Fruit fly (Drosophila melanogaster): ENCODE data around the gene CG10681.

The CG10681 gene

dm6 chr3L:12529431-12530007 lies 28.2 kb downstream of the CG10681 start (continued):
- TF ChIP-seq CG17361 (GFP tag; IDR thresholded peaks at IDR 0.05): peak; percentile 10; the same call in 2 of the 3 replicates
- TF ChIP-seq tin (GFP tag; optimal IDR thresholded peaks at IDR 0.05): peak; percentile 50
- no peak for TF ChIP-seq gt (GFP tag; IDR thresholded peaks at IDR 0.05)
- peak; percentile 0 for TF ChIP-seq pum (GFP tag; optimal IDR thresholded peaks at IDR 0.05)
- TF ChIP-seq cwo (GFP tag; optimal IDR thresholded peaks at IDR 0.05): no peak
- peak; percentile 12 for TF ChIP-seq twi (tag; optimal IDR thresholded peaks at IDR 0.05)
- peak; percentile 60 for TF ChIP-seq CG4424 (GFP tag; optimal IDR thresholded peaks at IDR 0.05)
- no peak for TF ChIP-seq Dp (GFP tag; optimal IDR thresholded peaks at IDR 0.05)
- peak; percentile 70 for TF ChIP-seq lbe (GFP tag; optimal IDR thresholded peaks at IDR 0.05)
- no peak for TF ChIP-seq CG12299 (tag; optimal IDR thresholded peaks at IDR 0.05)
- TF ChIP-seq GATAe (GFP tag; conservative IDR thresholded peaks at IDR 0.05): no peak; the same call in 1 of the 2 replicates
- TF ChIP-seq CG8359 (GFP tag; optimal IDR thresholded peaks at IDR 0.05; ENCODE audit: borderline replicate concordance): peak; percentile 30
- peak; percentile 46 for TF ChIP-seq esg (GFP tag; conservative IDR thresholded peaks at IDR 0.05)
- no peak for TF ChIP-seq CG4854 (GFP tag; optimal IDR thresholded peaks at IDR 0.05)
- TF ChIP-seq Mad (GFP tag; optimal IDR thresholded peaks at IDR 0.05): peak; percentile 1
- TF ChIP-seq org-1 (GFP tag; optimal IDR thresholded peaks at IDR 0.05): peak; percentile 13
- no peak for TF ChIP-seq CG11398 (GFP tag; optimal IDR thresholded peaks at IDR 0.05)
- TF ChIP-seq HLHmδ (GFP tag; optimal IDR thresholded peaks at IDR 0.05): no peak
- peak; percentile 10 for TF ChIP-seq HHEX (GFP tag; optimal IDR thresholded peaks at IDR 0.05)
- TF ChIP-seq H2.0 (GFP tag; IDR thresholded peaks at IDR 0.05): 0 out of 2 replicates have a peak, but pooled peaks have one; percentile 25
- no peak for TF ChIP-seq abd-A (tag; optimal IDR thresholded peaks at IDR 0.05)
- no peak for TF ChIP-seq CG6791 (GFP tag; IDR thresholded peaks at IDR 0.05; ENCODE audit: partially characterized antibody)
- TF ChIP-seq jing (GFP tag; optimal IDR thresholded peaks at IDR 0.05): no peak
- TF ChIP-seq CG9876 (GFP tag; optimal IDR thresholded peaks at IDR 0.05): no peak
- TF ChIP-seq Drgx (GFP tag; IDR thresholded peaks at IDR 0.05): peak; percentile 69; the same call in 1 of the 2 replicates
- 0 out of 3 replicates have a peak, but pooled peaks have one; percentile 43 for TF ChIP-seq otp (GFP tag; IDR thresholded peaks at IDR 0.05)
- TF ChIP-seq ara (GFP tag; IDR thresholded peaks at IDR 0.05): peak; percentile 63
- no peak for TF ChIP-seq Spps (tag; optimal IDR thresholded peaks at IDR 0.05)
- 0 out of 3 replicates have a peak, but pooled peaks have one; percentile 17 for TF ChIP-seq Optix (GFP tag; IDR thresholded peaks at IDR 0.05)
- peak; percentile 62 for TF ChIP-seq gem (tag; optimal IDR thresholded peaks at IDR 0.05)
- TF ChIP-seq sens-2 (GFP tag; IDR thresholded peaks at IDR 0.05): 0 out of 2 replicates have a peak, but pooled peaks have one; percentile 19
- peak; percentile 66 for TF ChIP-seq unpg (GFP tag; optimal IDR thresholded peaks at IDR 0.05)
- TF ChIP-seq D19A (tag; optimal IDR thresholded peaks at IDR 0.05): peak; percentile 59
- peak; percentile 23 for TF ChIP-seq CG31365 (tag; optimal IDR thresholded peaks at IDR 0.05)
- peak; percentile 29 to 34 for TF ChIP-seq dpn (GFP tag; optimal IDR thresholded peaks at IDR 0.05)
- no peak for TF ChIP-seq zen2 (GFP tag; IDR thresholded peaks at IDR 0.05; ENCODE audit: partially characterized antibody)
- TF ChIP-seq CG10979 (tag; optimal IDR thresholded peaks at IDR 0.05): peak; percentile 59
- 0 out of 2 replicates have a peak, but pooled peaks have one; percentile 25 for TF ChIP-seq wor (GFP tag; IDR thresholded peaks at IDR 0.05)
- peak; percentile 46 for TF ChIP-seq CG15269 (tag; optimal IDR thresholded peaks at IDR 0.05)
- peak; percentile 23 for TF ChIP-seq CG3407 (GFP tag; optimal IDR thresholded peaks at IDR 0.05)
- TF ChIP-seq Sry-δ (GFP tag; optimal IDR thresholded peaks at IDR 0.05): no peak
- no peak for TF ChIP-seq CG12236 (GFP tag; optimal IDR thresholded peaks at IDR 0.05)
- TF ChIP-seq wdn (GFP tag; IDR thresholded peaks at IDR 0.05): peak; percentile 22; the same call in 1 of the 2 replicates
- peak; percentile 51 for TF ChIP-seq CG7839 (tag; optimal IDR thresholded peaks at IDR 0.05)
- TF ChIP-seq sisA (GFP tag; IDR thresholded peaks at IDR 0.05): peak; percentile 61
- no peak for TF ChIP-seq pita (GFP tag; optimal IDR thresholded peaks at IDR 0.05)
- TF ChIP-seq CG14050 (GFP tag; IDR thresholded peaks at IDR 0.05): peak; percentile 48; the same call in 1 of the 3 replicates
- TF ChIP-seq tgo (GFP tag; IDR thresholded peaks at IDR 0.05): peak; percentile 34; the same call in 2 of the 3 replicates
- TF ChIP-seq Sox102F (GFP tag; optimal IDR thresholded peaks at IDR 0.05): no peak
